Worm (Caenorhabditis elegans) whole organism, young adult: Measurements from ENCODE around the gene Y57G11C.41.

Source experiments
- B0019.2 ChIP-seq: fragments of 200-800 bp; sonication (Bioruptor generic); conservative IDR thresholded peaks from 2 replicates; pipeline ENCODE4 v1.3.6; 2022; ENCODE audit warnings: missing genetic modification reagents, missing genetic modification characterization, missing compliant biosample characterization
- B0336.3 ChIP-seq: fragments of 200-800 bp; sonication (Bioruptor generic); IDR thresholded peaks from 2 replicates; pipeline ENCODE4 v1.3.6; 2022; ENCODE audit warnings: missing genetic modification characterization, missing compliant biosample characterization
- C17E4.6 ChIP-seq: fragments of 200-800 bp; sonication (Bioruptor generic); IDR thresholded peaks from 2 replicates; pipeline ENCODE4 v1.3.6; 2022; ENCODE audit warnings: missing genetic modification reagents, missing genetic modification characterization, missing compliant biosample characterization
- F57A8.1 ChIP-seq: fragments of 200-800 bp; sonication (Bioruptor generic); optimal IDR thresholded peaks from 2 replicates; lab custom pipeline; 2018; ENCODE audit warnings: mild to moderate bottlenecking, missing genetic modification characterization, moderate library complexity, missing compliant biosample characterization
- Y53G8AR.9 ChIP-seq: fragments of 200-800 bp; sonication (Bioruptor generic); conservative IDR thresholded peaks from 2 replicates; pipeline ENCODE4 v1.3.6; 2022; ENCODE audit warnings: missing genetic modification reagents, missing genetic modification characterization, missing compliant biosample characterization
- Y79H2A.3 ChIP-seq: fragments of 200-800 bp; sonication (Bioruptor generic); conservative IDR thresholded peaks from 2 replicates; pipeline ENCODE4 v1.3.6; 2022; ENCODE audit warnings: missing genetic modification reagents, missing genetic modification characterization, missing compliant biosample characterization
- Y95B8A.8 ChIP-seq: fragments of 200-800 bp; sonication (Bioruptor generic); IDR thresholded peaks from 2 replicates; pipeline ENCODE4 v1.3.6; 2022; ENCODE audit warnings: missing genetic modification reagents, missing genetic modification characterization, missing compliant biosample characterization
- akir-1 ChIP-seq: fragments of 200-800 bp; sonication (Bioruptor generic); optimal IDR thresholded peaks from 2 replicates; lab custom pipeline; 2018; ENCODE audit warnings: mild to moderate bottlenecking, missing genetic modification characterization, moderate library complexity, missing compliant biosample characterization
- atf-7 ChIP-seq: sonication (generic microtip); optimal IDR thresholded peaks from 2 replicates; lab custom pipeline; 2017; ENCODE audit warnings: mild to moderate bottlenecking, missing genetic modification characterization, missing compliant biosample characterization
- attf-6 ChIP-seq: fragments of 200-800 bp; sonication (Bioruptor generic); IDR thresholded peaks from 2 replicates; pipeline ENCODE4 v1.3.6; 2022; ENCODE audit warnings: missing genetic modification reagents, missing genetic modification characterization, missing compliant biosample characterization
- ccch-3 ChIP-seq: fragments of 200-800 bp; sonication (Bioruptor generic); optimal IDR thresholded peaks from 2 replicates; lab custom pipeline; 2018; ENCODE audit warnings: mild to moderate bottlenecking, missing genetic modification characterization, missing compliant biosample characterization
- ceh-100 ChIP-seq: fragments of 200-800 bp; sonication (Bioruptor generic); IDR thresholded peaks from 2 replicates; pipeline ENCODE4 v1.3.6; 2022; ENCODE audit warnings: missing genetic modification reagents, missing genetic modification characterization, missing compliant biosample characterization
- die-1 ChIP-seq: sonication (generic microtip); optimal IDR thresholded peaks from 2 replicates; lab custom pipeline; 2016; ENCODE audit warnings: missing genotype, mild to moderate bottlenecking, missing genetic modification characterization, missing compliant biosample characterization
- dpff-1 ChIP-seq: sonication (generic microtip); optimal IDR thresholded peaks from 2 replicates; lab custom pipeline; 2017; ENCODE audit warnings: mild to moderate bottlenecking, missing genetic modification characterization, missing compliant biosample characterization
- egl-44 ChIP-seq: fragments of 200-800 bp; sonication (Bioruptor generic); IDR thresholded peaks from 2 replicates; pipeline ENCODE4 v1.3.6; 2022; ENCODE audit warnings: missing genetic modification reagents, missing genetic modification characterization, missing compliant biosample characterization
- fkh-3 ChIP-seq: sonication (generic microtip); optimal IDR thresholded peaks from 2 replicates; lab custom pipeline; 2016; ENCODE audit warnings: mild to moderate bottlenecking, missing genetic modification characterization, missing compliant biosample characterization
- him-1 ChIP-seq: sonication (generic microtip); optimal IDR thresholded peaks from 2 replicates; lab custom pipeline; 2016; ENCODE audit warnings: missing genotype, missing genetic modification reagents, missing genetic modification characterization, missing compliant biosample characterization
- hmg-20 ChIP-seq: fragments of 200-800 bp; sonication (Bioruptor generic); IDR thresholded peaks from 2 replicates; pipeline ENCODE4 v1.3.6; 2022; ENCODE audit warnings: missing genetic modification reagents, missing genetic modification characterization, missing compliant biosample characterization
- hrde-1 ChIP-seq: sonication (generic microtip); optimal IDR thresholded peaks from 2 replicates; lab custom pipeline; 2016; ENCODE audit warnings: missing genetic modification characterization, mild to moderate bottlenecking, missing compliant biosample characterization, moderate library complexity, missing genotype, missing genetic modification reagents, borderline replicate concordance
- lag-1 ChIP-seq: fragments of 200-800 bp; sonication (Bioruptor generic); IDR thresholded peaks from 2 replicates; pipeline ENCODE4 v1.3.6; 2022; ENCODE audit warnings: missing genetic modification reagents, missing genetic modification characterization, missing compliant biosample characterization
- let-526 ChIP-seq: fragments of 200-800 bp; sonication (Bioruptor generic); IDR thresholded peaks from 2 replicates; pipeline ENCODE4 v1.3.6; 2022; ENCODE audit warnings: missing genetic modification reagents, missing genetic modification characterization, missing compliant biosample characterization
- let-607 ChIP-seq, 2 experiments: fragments of 200-800 bp in 1 of 2; sonication (Bioruptor generic) in 1 of 2; sonication (generic microtip) in 1 of 2; optimal IDR thresholded peaks; 2 replicates each; lab custom pipeline; 2016 to 2018; ENCODE audit warnings: mild to moderate bottlenecking in 2 of 2, missing compliant biosample characterization in 2 of 2, missing genetic modification characterization in 2 of 2, moderate library complexity in 2 of 2, missing genotype in 1 of 2
- lin-54 ChIP-seq: fragments of 200-800 bp; sonication (Bioruptor generic); optimal IDR thresholded peaks from 2 replicates; lab custom pipeline; 2018; ENCODE audit warnings: mild to moderate bottlenecking, missing genetic modification characterization, missing compliant biosample characterization
- lir-1 ChIP-seq: fragments of 200-800 bp; sonication (Bioruptor generic); conservative IDR thresholded peaks from 2 replicates; pipeline ENCODE4 v1.3.6; 2022; ENCODE audit warnings: missing genetic modification reagents, missing genetic modification characterization, missing compliant biosample characterization
- lsl-1 ChIP-seq: fragments of 200-800 bp; sonication (Bioruptor generic); optimal IDR thresholded peaks from 2 replicates; lab custom pipeline; 2018; ENCODE audit warnings: mild to moderate bottlenecking, missing genetic modification characterization, moderate library complexity, missing compliant biosample characterization
- madf-6 ChIP-seq: fragments of 200-800 bp; sonication (Bioruptor generic); IDR thresholded peaks from 2 replicates; pipeline ENCODE4 v1.3.6; 2022; ENCODE audit warnings: missing genetic modification reagents, missing genetic modification characterization, missing compliant biosample characterization
- madf-8 ChIP-seq: fragments of 200-800 bp; sonication (Bioruptor generic); conservative IDR thresholded peaks from 2 replicates; pipeline ENCODE4 v1.3.6; 2022; ENCODE audit warnings: missing genetic modification reagents, missing genetic modification characterization, missing compliant biosample characterization
- mcd-1 ChIP-seq: fragments of 200-800 bp; sonication (Bioruptor generic); IDR thresholded peaks from 2 replicates; pipeline ENCODE4 v1.3.6; 2022; ENCODE audit warnings: missing genetic modification reagents, missing genetic modification characterization, missing compliant biosample characterization
- nfya-2 ChIP-seq: fragments of 200-800 bp; sonication (Bioruptor generic); IDR thresholded peaks from 2 replicates; pipeline ENCODE4 v1.3.6; 2022; ENCODE audit warnings: missing genetic modification reagents, missing genetic modification characterization, missing compliant biosample characterization
- nfyb-1 ChIP-seq: fragments of 200-800 bp; sonication (Bioruptor generic); IDR thresholded peaks from 2 replicates; pipeline ENCODE4 v1.3.6; 2022; ENCODE audit warnings: missing genetic modification reagents, missing genetic modification characterization, missing compliant biosample characterization
- nhr-27 ChIP-seq: fragments of 200-800 bp; sonication (Bioruptor generic); optimal IDR thresholded peaks from 2 replicates; lab custom pipeline; 2018; ENCODE audit warnings: mild to moderate bottlenecking, missing genetic modification characterization, moderate library complexity, missing compliant biosample characterization
- nhr-90 ChIP-seq: sonication (generic microtip); optimal IDR thresholded peaks from 2 replicates; lab custom pipeline; 2016; ENCODE audit warnings: missing genotype, mild to moderate bottlenecking, missing genetic modification characterization, missing compliant biosample characterization
- rec-8 ChIP-seq, 2 experiments: sonication (generic microtip); optimal IDR thresholded peaks; 2 replicates each; lab custom pipeline; 2016; ENCODE audit warnings: mild to moderate bottlenecking in 2 of 2, missing genetic modification characterization in 2 of 2, missing genetic modification reagents in 2 of 2, missing genotype in 2 of 2, missing biosample characterization in 1 of 2, missing compliant biosample characterization in 1 of 2, moderate library complexity in 1 of 2
- rpc-1 ChIP-seq, 2 experiments: fragments of 150-350 bp in 1 of 2; sonication (generic microtip) in 1 of 2; optimal IDR thresholded peaks; 2 replicates each; lab custom pipeline; 2014 to 2018; ENCODE audit warnings: missing biosample characterization in 1 of 2, missing genetic modification characterization in 1 of 2, missing genetic modification reagents in 1 of 2, missing genotype in 1 of 2
- sea-2 ChIP-seq: fragments of 200-800 bp; sonication (Bioruptor generic); IDR thresholded peaks from 2 replicates; pipeline ENCODE4 v1.3.6; 2022; ENCODE audit warnings: missing genetic modification characterization, missing compliant biosample characterization
- snpc-1.1 ChIP-seq: sonication (generic microtip); optimal IDR thresholded peaks from 2 replicates; lab custom pipeline; 2017; ENCODE audit warnings: missing genetic modification characterization, mild to moderate bottlenecking, missing compliant biosample characterization, antibody characterized with exemption, moderate library complexity, missing genotype, missing genetic modification reagents; ENCODE audit not compliant: insufficient read depth
- snpc-1.3 ChIP-seq: sonication (generic microtip); optimal IDR thresholded peaks from 2 replicates; lab custom pipeline; 2017; ENCODE audit warnings: missing genetic modification characterization, mild to moderate bottlenecking, missing compliant biosample characterization, antibody characterized with exemption, moderate library complexity, missing genotype, missing genetic modification reagents; ENCODE audit not compliant: insufficient read depth
- snpc-4 ChIP-seq, 5 experiments: fragments of 150-350 bp in 1 of 5; sonication (generic microtip) in 4 of 5; optimal IDR thresholded peaks; 2 replicates each; lab custom pipeline; 2014 to 2018; ENCODE audit warnings: missing genetic modification characterization in 5 of 5, missing biosample characterization in 3 of 5, antibody characterized with exemption in 2 of 5, mild to moderate bottlenecking in 2 of 5, missing compliant biosample characterization in 2 of 5, missing genotype in 2 of 5, moderate library complexity in 2 of 5, missing genetic modification reagents in 1 of 5
- somi-1 ChIP-seq: fragments of 200-800 bp; sonication (Bioruptor generic); optimal IDR thresholded peaks from 2 replicates; lab custom pipeline; 2018; ENCODE audit warnings: mild to moderate bottlenecking, missing genetic modification characterization, missing compliant biosample characterization
- tbp1 ChIP-seq: fragments of 200-800 bp; sonication (Bioruptor generic); optimal IDR thresholded peaks from 2 replicates; lab custom pipeline; 2018; ENCODE audit warnings: mild to moderate bottlenecking, missing genetic modification characterization, missing compliant biosample characterization
- unc-130 ChIP-seq: sonication (generic microtip); optimal IDR thresholded peaks from 2 replicates; lab custom pipeline; 2016; ENCODE audit warnings: missing genetic modification reagents, missing genetic modification characterization, missing compliant biosample characterization
- ztf-18 ChIP-seq: sonication (generic microtip); optimal IDR thresholded peaks from 2 replicates; lab custom pipeline; 2016; ENCODE audit warnings: missing genotype, mild to moderate bottlenecking, missing genetic modification characterization, missing compliant biosample characterization
- ztf-26 ChIP-seq: sonication (generic microtip); optimal IDR thresholded peaks from 2 replicates; lab custom pipeline; 2017; ENCODE audit warnings: missing genetic modification characterization, missing compliant biosample characterization
- ztf-28 ChIP-seq: fragments of 200-800 bp; sonication (Bioruptor generic); IDR thresholded peaks from 2 replicates; pipeline ENCODE4 v1.3.6; 2022; ENCODE audit warnings: missing genetic modification reagents, missing genetic modification characterization, missing compliant biosample characterization

Y57G11C.41 gene

DNA sequence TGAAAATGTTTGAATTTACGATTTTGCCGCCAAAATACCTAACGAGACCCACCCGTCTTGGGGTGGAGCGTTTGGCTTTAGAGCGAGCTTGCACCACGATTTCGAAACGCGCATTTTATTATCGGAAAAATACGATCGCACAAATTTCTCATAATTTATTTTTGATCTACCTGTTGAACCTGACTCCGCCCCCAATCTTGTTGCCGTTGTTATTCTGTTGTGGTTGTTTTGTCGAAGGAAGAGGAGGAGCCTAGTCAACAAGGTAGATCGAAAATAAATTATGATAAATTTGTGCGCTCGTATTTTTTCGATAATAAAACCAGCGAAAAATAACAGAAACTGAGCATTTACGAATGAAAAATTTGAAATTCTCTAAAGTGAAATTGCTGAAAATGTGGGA is 47.3 kb downstream of the Y57G11C.41 start:
- TF ChIP-seq let-607 (tag; optimal IDR thresholded peaks at IDR 0.05; lab: Kevin White, UChicago): no peak
- TF ChIP-seq madf-8 (GFP tag; lab: Robert Waterston, UW): peak; percentile 57; the same call in 1 of the 2 replicates
- no peak for TF ChIP-seq Y53G8AR.9 (GFP tag; lab: Robert Waterston, UW)

- TF ChIP-seq egl-44 (no peak), ztf-28 (no peak), B0336.3 (GFP tag; lab: Robert Waterston, UW) (peak; percentile 81), atf-7 (tag; lab: Kevin White, UChicago) (no peak), hrde-1 (tag; lab: Kevin White, UChicago) (peak; percentile 59), somi-1 (GFP tag; lab: Kevin White, UChicago) (no peak), attf-6 (GFP tag; lab: Robert Waterston, UW) (peak; percentile 94), snpc-1.1 (tag; lab: Kevin White, UChicago) (no peak), fkh-3 (tag; lab: Kevin White, UChicago) (no peak), hmg-20 (GFP tag; lab: Robert Waterston, UW) (no peak), B0019.2 (no peak), nfya-2 (GFP tag; lab: Robert Waterston, UW) (no peak), mcd-1 (0 out of 2 replicates have a peak, but pooled peaks have one; percentile 21), him-1 (tag; lab: Kevin White, UChicago) (no peak), madf-6 (peak; percentile 54), ztf-26 (tag; lab: Kevin White, UChicago) (no peak), nfyb-1 (GFP tag; lab: Robert Waterston, UW) (no peak), lir-1 (no peak), akir-1 (GFP tag; lab: Kevin White, UChicago) (no peak), rec-8 (tag; optimal IDR thresholded peaks at IDR 0.05; lab: Kevin White, UChicago) (no peak), lsl-1 (GFP tag; lab: Kevin White, UChicago) (no peak), Y79H2A.3 (GFP tag; lab: Robert Waterston, UW) (0 out of 2 replicates have a peak, but pooled peaks have one; percentile 27), ztf-18 (tag; lab: Kevin White, UChicago) (peak; percentile 28), lag-1 (GFP tag; lab: Robert Waterston, UW) (no peak), nhr-27 (tag; lab: Kevin White, UChicago) (no peak), snpc-1.3 (peak; percentile 20), snpc-4 (GFP tag; optimal IDR thresholded peaks at IDR 0.05; lab: Kevin White, UChicago) (peak; percentile 54), snpc-4 (tag; optimal IDR thresholded peaks at IDR 0.05; lab: Kevin White, UChicago) (peak in 3 of 4 experiments; percentile 10 to 94 (median 16)), ceh-100 (GFP tag; lab: Robert Waterston, UW) (no peak), sea-2 (no peak), tbp1 (GFP tag; lab: Kevin White, UChicago) (peak; percentile 49), rpc-1 (optimal IDR thresholded peaks at IDR 0.05; lab: Kevin White, UChicago) (no peak), rpc-1 (tag; optimal IDR thresholded peaks at IDR 0.05; lab: Kevin White, UChicago) (no peak), ccch-3 (no peak), dpff-1 (tag; lab: Kevin White, UChicago) (no peak), lin-54 (GFP tag; lab: Kevin White, UChicago) (no peak), let-526 (no peak), Y95B8A.8 (GFP tag; lab: Robert Waterston, UW) (no peak), die-1 (tag; lab: Kevin White, UChicago) (peak; percentile 29), C17E4.6 (GFP tag; lab: Robert Waterston, UW) (no peak; the same call in 1 of the 2 replicates), F57A8.1 (no peak), unc-130 (peak; percentile 12), nhr-90 (peak; percentile 10)
Measured at ce11 chrIV:14658054-14658631, 48.1 kb downstream of the Y57G11C.41 start, which contains the start of gene anoh-2. Gene anoh-2 (plus strand): TSS chrIV:14658308.
